Fruit fly (Drosophila melanogaster) whole organism, wandering third instar larva: ENCODE results near the gene sxe2.
A peak's percentile ranks its signal among the peaks of the same experiment; 100 is the strongest.

Experiments used
- Abd-B ChIP-seq: fragments of >200 bp; optimal IDR thresholded peaks from 2 replicates; lab custom pipeline; 2017; ENCODE audit warnings: missing biosample characterization, missing genetic modification characterization
- CG32264 ChIP-seq: fragments of 200-800 bp; sonication (Bioruptor generic); optimal IDR thresholded peaks from 2 replicates; lab custom pipeline; 2016; ENCODE audit warnings: missing biosample characterization, missing genetic modification characterization
- CG9705 ChIP-seq: fragments of 200-800 bp; sonication (Bioruptor generic); optimal IDR thresholded peaks from 2 replicates; lab custom pipeline; 2018; ENCODE audit warnings: missing biosample characterization, mild to moderate bottlenecking, missing genetic modification characterization
- CrebA ChIP-seq: fragments of 200-800 bp; sonication (Bioruptor generic); optimal IDR thresholded peaks from 2 replicates; lab custom pipeline; 2016; ENCODE audit warnings: missing biosample characterization, mild to moderate bottlenecking, missing genetic modification characterization, borderline replicate concordance
- Dfd ChIP-seq: fragments of >200 bp; optimal IDR thresholded peaks from 2 replicates; lab custom pipeline; 2017; ENCODE audit warnings: missing biosample characterization, missing genetic modification characterization
- Dif ChIP-seq: fragments of 200-275, 200-300 bp; sonication (Bioruptor generic); optimal IDR thresholded peaks from 2 replicates; lab custom pipeline; 2018; ENCODE audit warnings: missing biosample characterization, missing genetic modification characterization; ENCODE audit not compliant: partially characterized antibody
- GATAd ChIP-seq: sonication (Bioruptor generic); optimal IDR thresholded peaks from 2 replicates; lab custom pipeline; 2016; ENCODE audit warnings: missing biosample characterization, missing genetic modification characterization
- HLH106 ChIP-seq: fragments of 200-800 bp; optimal IDR thresholded peaks from 3 replicates; lab custom pipeline; 2019; ENCODE audit warnings: missing biosample characterization, mild to moderate bottlenecking, missing genetic modification characterization, moderate library complexity
- Hnf4 ChIP-seq: fragments of 200-800 bp; sonication (Bioruptor generic); optimal IDR thresholded peaks from 2 replicates; lab custom pipeline; 2016; ENCODE audit warnings: missing biosample characterization, mild to moderate bottlenecking, missing genetic modification characterization
- Hr78 ChIP-seq: fragments of >200 bp; optimal IDR thresholded peaks from 2 replicates; lab custom pipeline; 2017; ENCODE audit warnings: missing biosample characterization, missing genetic modification characterization
- Hr83 ChIP-seq: fragments of 200-300 bp; sonication (Bioruptor generic); optimal IDR thresholded peaks from 2 replicates; lab custom pipeline; 2016; ENCODE audit warnings: missing biosample characterization, mild to moderate bottlenecking, missing genetic modification characterization, moderate library complexity; ENCODE audit not compliant: poor library complexity, severe bottlenecking
- Jra ChIP-seq: sonication (Bioruptor generic); optimal IDR thresholded peaks from 2 replicates; lab custom pipeline; 2016; ENCODE audit warnings: missing biosample characterization, missing genetic modification characterization
- Mio ChIP-seq: sonication (Bioruptor generic); optimal IDR thresholded peaks from 2 replicates; lab custom pipeline; 2016; ENCODE audit warnings: missing biosample characterization, missing genetic modification characterization
- Myc ChIP-seq: fragments of >200 bp; optimal IDR thresholded peaks from 2 replicates; lab custom pipeline; 2017
- N ChIP-seq: fragments of >200 bp; optimal IDR thresholded peaks from 2 replicates; lab custom pipeline; 2018; ENCODE audit warnings: missing biosample characterization, missing external identifiers, missing genetic modification characterization
- OdsH ChIP-seq: fragments of 200-800 bp; sonication (Bioruptor generic); optimal IDR thresholded peaks from 2 replicates; lab custom pipeline; 2016; ENCODE audit warnings: missing biosample characterization, mild to moderate bottlenecking, missing genetic modification characterization
- Rel ChIP-seq, 2 experiments: fragments of 200-800 bp; sonication (Bioruptor generic) in 1 of 2; optimal IDR thresholded peaks; 2 replicates in 1 of 2; 3 replicates in 1 of 2; lab custom pipeline; 2016 to 2019; ENCODE audit warnings: mild to moderate bottlenecking in 2 of 2, missing biosample characterization in 2 of 2, missing genetic modification characterization in 2 of 2, moderate library complexity in 1 of 2
- Sp1 ChIP-seq: fragments of 200-800 bp; sonication (Bioruptor generic); optimal IDR thresholded peaks from 3 replicates; lab custom pipeline; 2019; ENCODE audit warnings: missing biosample characterization, mild to moderate bottlenecking, missing genetic modification characterization, moderate library complexity
- Vsx2 ChIP-seq: fragments of 200-300, 225-300 bp; sonication (Bioruptor generic); optimal IDR thresholded peaks from 2 replicates; lab custom pipeline; 2018; ENCODE audit warnings: missing biosample characterization, missing genetic modification characterization; ENCODE audit not compliant: partially characterized antibody
- br ChIP-seq: fragments of 200-800 bp; sonication (Bioruptor generic); optimal IDR thresholded peaks from 2 replicates; lab custom pipeline; 2016; ENCODE audit warnings: missing biosample characterization, missing genetic modification characterization
- brk ChIP-seq: fragments of 200-800 bp; sonication (Bioruptor generic); optimal IDR thresholded peaks from 2 replicates; lab custom pipeline; 2016; ENCODE audit warnings: missing biosample characterization, mild to moderate bottlenecking, missing genetic modification characterization
- dl ChIP-seq, 2 experiments: fragments of 175-275, 200-275 bp in 1 of 2; fragments of 200-275 bp in 1 of 2; sonication (Bioruptor generic); optimal IDR thresholded peaks; lab custom pipeline; 2018; ENCODE audit warnings: mild to moderate bottlenecking in 2 of 2, missing biosample characterization in 2 of 2, missing genetic modification characterization in 2 of 2, moderate library complexity in 2 of 2; ENCODE audit not compliant: partially characterized antibody in 2 of 2, insufficient read depth in 1 of 2
- dmrt93B ChIP-seq: fragments of 200-800 bp; sonication (Bioruptor generic); optimal IDR thresholded peaks from 2 replicates; lab custom pipeline; 2018; ENCODE audit warnings: missing biosample characterization, mild to moderate bottlenecking, missing genetic modification characterization
- dsf ChIP-seq: sonication (Bioruptor generic); optimal IDR thresholded peaks from 2 replicates; lab custom pipeline; 2016; ENCODE audit warnings: missing biosample characterization, missing genetic modification characterization, borderline replicate concordance
- ey ChIP-seq: fragments of 200-800 bp; sonication (Bioruptor generic); optimal IDR thresholded peaks from 2 replicates; lab custom pipeline; 2016; ENCODE audit warnings: missing biosample characterization, missing genetic modification characterization
- foxo ChIP-seq, 2 experiments: fragments of 200-800 bp; sonication (Bioruptor generic); optimal IDR thresholded peaks; 2 replicates in 1 of 2; 3 replicates in 1 of 2; lab custom pipeline; 2016 to 2017; ENCODE audit warnings: missing biosample characterization in 2 of 2, missing genetic modification characterization in 2 of 2
- fru ChIP-seq: fragments of 200-800 bp; sonication (Bioruptor generic); optimal IDR thresholded peaks from 3 replicates; lab custom pipeline; 2016; ENCODE audit warnings: missing biosample characterization, mild to moderate bottlenecking, missing genetic modification characterization
- h ChIP-seq: fragments of 200-800 bp; sonication (Bioruptor generic); optimal IDR thresholded peaks from 3 replicates; lab custom pipeline; 2016; ENCODE audit warnings: missing biosample characterization, mild to moderate bottlenecking, missing genetic modification characterization
- jim ChIP-seq: fragments of 175-275, 200-325 bp; sonication (Bioruptor generic); optimal IDR thresholded peaks from 2 replicates; lab custom pipeline; 2016; ENCODE audit warnings: missing biosample characterization, mild to moderate bottlenecking, missing genetic modification characterization
- lola ChIP-seq: fragments of >200 bp; optimal IDR thresholded peaks from 2 replicates; lab custom pipeline; 2017; ENCODE audit warnings: missing biosample characterization, missing genetic modification characterization
- pan ChIP-seq: fragments of >200 bp; optimal IDR thresholded peaks from 2 replicates; lab custom pipeline; 2017
- psq ChIP-seq: fragments of 200-800 bp; sonication (Bioruptor generic); optimal IDR thresholded peaks from 3 replicates; lab custom pipeline; 2017; ENCODE audit warnings: missing biosample characterization, mild to moderate bottlenecking, missing genetic modification characterization, moderate library complexity
- rgr ChIP-seq: fragments of 200-800 bp; sonication (Bioruptor generic); optimal IDR thresholded peaks from 3 replicates; lab custom pipeline; 2016; ENCODE audit warnings: missing biosample characterization, mild to moderate bottlenecking, missing genetic modification characterization
- sage ChIP-seq: fragments of 200-800 bp; sonication (Bioruptor generic); optimal IDR thresholded peaks from 2 replicates; lab custom pipeline; 2016; ENCODE audit warnings: missing biosample characterization, mild to moderate bottlenecking, missing genetic modification characterization
- sv ChIP-seq: fragments of 200-800 bp; sonication (Bioruptor generic); optimal IDR thresholded peaks from 3 replicates; lab custom pipeline; 2016; ENCODE audit warnings: missing biosample characterization, missing genetic modification characterization
- tai ChIP-seq: sonication (Bioruptor generic); optimal IDR thresholded peaks from 2 replicates; lab custom pipeline; 2016; ENCODE audit warnings: missing biosample characterization, missing genetic modification characterization
- usp ChIP-seq: fragments of >200 bp; optimal IDR thresholded peaks from 2 replicates; lab custom pipeline; 2017; ENCODE audit warnings: missing biosample characterization, missing genetic modification characterization
- woc ChIP-seq: sonication (Bioruptor generic); optimal IDR thresholded peaks from 2 replicates; lab custom pipeline; 2016; ENCODE audit warnings: missing biosample characterization, mild to moderate bottlenecking, missing genetic modification characterization

Gene sxe2

dm6 chr3R:16094918-16095317 is 11.2 kb downstream of the sxe2 start:
- no peak for TF ChIP-seq br
- TF ChIP-seq OdsH (GFP tag; lab: Kevin White, UChicago), result no peak
- no peak for TF ChIP-seq Rel (GFP tag; optimal IDR thresholded peaks at IDR 0.05; lab: Kevin White, UChicago)
- TF ChIP-seq Rel (tag; optimal IDR thresholded peaks at IDR 0.05; lab: Kevin White, UChicago), result no peak
- TF ChIP-seq woc (GFP tag; lab: Kevin White, UChicago), result no peak
- TF ChIP-seq CG32264 (GFP tag; lab: Kevin White, UChicago), result no peak
- TF ChIP-seq psq (GFP tag; lab: Kevin White, UChicago), result no peak
- no peak for TF ChIP-seq rgr

- TF ChIP-seq Jra (GFP tag; lab: Kevin White, UChicago) (peak; percentile 95), usp (GFP tag; lab: Kevin White, UChicago) (no peak), GATAd (GFP tag; lab: Kevin White, UChicago) (peak; percentile 93), tai (GFP tag; lab: Kevin White, UChicago) (no peak), foxo (GFP tag; optimal IDR thresholded peaks at IDR 0.05; lab: Kevin White, UChicago) (peak; percentile 88 to 99), CG32264 (GFP tag; lab: Kevin White, UChicago) (peak; percentile 96), dl (GFP tag; optimal IDR thresholded peaks at IDR 0.05; lab: Kevin White, UChicago; ENCODE audit: insufficient read depth in 1 of 2, partially characterized antibody in 2 of 2) (no peak), dmrt93B (GFP tag; lab: Kevin White, UChicago) (peak; percentile 98), woc (GFP tag; lab: Kevin White, UChicago) (peak; percentile 97), CrebA (peak; percentile 72), Vsx2 (GFP tag; lab: Kevin White, UChicago) (no peak), psq (GFP tag; lab: Kevin White, UChicago) (peak; percentile 96), br (peak; percentile 99), HLH106 (tag; lab: Kevin White, UChicago) (peak; percentile 99), OdsH (GFP tag; lab: Kevin White, UChicago) (peak; percentile 99), Myc (lab: Kevin White, UChicago) (no peak), CG9705 (GFP tag; lab: Kevin White, UChicago) (peak; percentile 95), jim (peak; percentile 69), pan (lab: Kevin White, UChicago) (no peak), Rel (GFP tag; optimal IDR thresholded peaks at IDR 0.05; lab: Kevin White, UChicago) (peak; percentile 82), Rel (tag; optimal IDR thresholded peaks at IDR 0.05; lab: Kevin White, UChicago) (peak; percentile 87), dsf (GFP tag; lab: Kevin White, UChicago) (peak; percentile 89), lola (GFP tag; lab: Kevin White, UChicago) (no peak), ey (GFP tag; lab: Kevin White, UChicago) (peak; percentile 99), Abd-B (GFP tag; lab: Kevin White, UChicago) (no peak), Hr78 (no peak), h (peak; percentile 99), N (GFP tag; lab: Kevin White, UChicago) (no peak), sage (peak; percentile 96), Hnf4 (GFP tag; lab: Kevin White, UChicago) (peak; percentile 98), rgr (peak; percentile 99), Dif (GFP tag; lab: Kevin White, UChicago) (no peak), sv (peak; percentile 9), Sp1 (GFP tag; lab: Kevin White, UChicago) (peak; percentile 97), Mio (GFP tag; lab: Kevin White, UChicago) (peak; percentile 86), Dfd (GFP tag; lab: Kevin White, UChicago) (no peak), Hr83 (GFP tag; lab: Kevin White, UChicago) (peak; percentile 79), fru (GFP tag; lab: Kevin White, UChicago) (peak; percentile 99), brk (GFP tag; lab: Kevin White, UChicago) (no peak)
Observed at dm6 chr3R:16097661-16098329, 14.1 kb downstream of the sxe2 start.
